Worm (Caenorhabditis elegans) whole organism, L2 larva: Measurements from ENCODE around the gene R08D7.5.

Source experiments
- ZK546.5 ChIP-seq: sonication (generic microtip); optimal IDR thresholded peaks from 2 replicates; lab custom pipeline; 2017; ENCODE audit warnings: missing biosample characterization, missing genetic modification characterization
- mdl-1 ChIP-seq, 2 experiments: fragments of 150-350 bp in 1 of 2; sonication (generic microtip) in 1 of 2; optimal IDR thresholded peaks; 2 replicates each; lab custom pipeline; 2017; ENCODE audit warnings: missing biosample characterization in 2 of 2, missing genetic modification characterization in 2 of 2
- nhr-11 ChIP-seq: fragments of 150-350 bp; optimal IDR thresholded peaks from 2 replicates; lab custom pipeline; 2014; ENCODE audit warnings: missing biosample characterization, missing genetic modification characterization
- skn-1 ChIP-seq: sonication (generic microtip); optimal IDR thresholded peaks from 2 replicates; lab custom pipeline; 2017; ENCODE audit warnings: missing biosample characterization, missing genetic modification characterization
- snpc-4 ChIP-seq: fragments of 150-350 bp; optimal IDR thresholded peaks from 2 replicates; lab custom pipeline; 2014; ENCODE audit warnings: missing biosample characterization, missing genetic modification characterization
- zag-1 ChIP-seq: fragments of 150-350 bp; optimal IDR thresholded peaks from 2 replicates; lab custom pipeline; 2014; ENCODE audit warnings: missing biosample characterization, missing genetic modification characterization

DNA sequence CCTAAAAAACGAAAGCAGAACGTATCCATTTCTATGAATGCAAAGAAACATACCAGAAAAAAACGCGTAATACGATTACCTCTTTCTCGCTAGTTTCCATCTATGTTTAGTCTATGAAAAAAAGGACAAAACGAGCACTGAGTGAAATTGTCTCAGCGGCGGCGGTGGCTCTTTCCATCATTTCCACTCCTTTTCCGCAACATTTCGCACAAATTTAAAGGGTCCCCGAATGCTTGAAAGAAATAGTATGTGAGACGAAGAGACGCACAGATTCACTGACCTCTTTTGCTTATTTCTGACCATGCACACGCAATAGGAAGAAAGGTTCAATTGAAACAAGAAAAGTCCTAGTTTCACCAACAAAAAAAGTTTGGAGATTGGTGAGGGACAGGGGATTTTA lies 27.6 kb upstream of the R08D7.5 start:
- TF ChIP-seq skn-1 (tag; lab: Kevin White, UChicago) (no peak), snpc-4 (tag; lab: Kevin White, UChicago) (no peak), nhr-11 (tag; lab: Kevin White, UChicago) (no peak), ZK546.5 (tag; lab: Kevin White, UChicago) (no peak), mdl-1 (tag; optimal IDR thresholded peaks at IDR 0.05; lab: Kevin White, UChicago) (no peak), zag-1 (tag; lab: Kevin White, UChicago) (no peak)
